Worm (Caenorhabditis elegans) whole organism, early embryonic: ENCODE measurements around the gene Y55F3BR.6.

ENCODE experiments used
- aly-1 ChIP-seq: sonication (generic microtip); optimal IDR thresholded peaks from 2 replicates; lab custom pipeline; 2016; ENCODE audit warnings: missing genetic modification characterization, missing compliant biosample characterization
- ama-1 ChIP-seq: fragments of 150-350 bp; optimal IDR thresholded peaks from 2 replicates; lab custom pipeline; 2014
- ceh-36 ChIP-seq: sonication (generic microtip); optimal IDR thresholded peaks from 2 replicates; lab custom pipeline; 2016; ENCODE audit warnings: missing genetic modification characterization, inconsistent platforms, missing compliant biosample characterization
- ets-7 ChIP-seq: sonication (generic microtip); optimal IDR thresholded peaks from 2 replicates; lab custom pipeline; 2016; ENCODE audit warnings: missing genotype, missing genetic modification characterization, missing compliant biosample characterization
- flt-1 ChIP-seq: fragments of 200-800 bp; sonication (Bioruptor generic); IDR thresholded peaks from 2 replicates; pipeline ENCODE4 v1.3.6; 2022; ENCODE audit warnings: missing genetic modification characterization, missing compliant biosample characterization
- hmbx-1 ChIP-seq: sonication (generic microtip); optimal IDR thresholded peaks from 2 replicates; lab custom pipeline; 2016; ENCODE audit warnings: mild to moderate bottlenecking, missing genetic modification characterization, missing compliant biosample characterization
- hmg-4 ChIP-seq: fragments of 200-800 bp; sonication (Bioruptor generic); optimal IDR thresholded peaks from 2 replicates; lab custom pipeline; 2018; ENCODE audit warnings: mild to moderate bottlenecking, missing genetic modification characterization, missing compliant biosample characterization
- pes-1 ChIP-seq: fragments of 200-800 bp; sonication (Bioruptor generic); IDR thresholded peaks from 2 replicates; pipeline ENCODE4 v1.3.6; 2022; ENCODE audit warnings: missing genetic modification reagents, missing genetic modification characterization, missing compliant biosample characterization
- sea-1 ChIP-seq: fragments of 200-800 bp; sonication (Bioruptor generic); conservative IDR thresholded peaks from 2 replicates; pipeline ENCODE4 v1.3.6; 2022; ENCODE audit warnings: missing genetic modification characterization, missing compliant biosample characterization

- TF ChIP-seq aly-1 (tag; lab: Kevin White, UChicago): no peak
- no peak for TF ChIP-seq ceh-36 (tag; lab: Kevin White, UChicago)
- no peak for TF ChIP-seq ama-1
- TF ChIP-seq hmg-4: no peak
- no peak for TF ChIP-seq ets-7 (tag; lab: Kevin White, UChicago)
- TF ChIP-seq pes-1 (GFP tag; lab: Robert Waterston, UW): no peak
- TF ChIP-seq sea-1 (GFP tag; lab: Robert Waterston, UW): no peak
- TF ChIP-seq flt-1: no peak
- TF ChIP-seq hmbx-1 (tag; lab: Kevin White, UChicago): no peak
Observed at ce11 chrIV:830262-830960, 11.5 kb downstream of the Y55F3BR.6 start.
